Fruit fly (Drosophila melanogaster) whole organism, pupa: ENCODE measurements around the gene CG10428.
A peak's percentile ranks its signal among the peaks of the same experiment; 100 is the strongest.

Experiments
- CG10348 ChIP-seq: fragments of 200-800 bp; sonication (Bioruptor generic); IDR thresholded peaks from 2 replicates; pipeline ENCODE4 v1.3.6; 2022; ENCODE audit warnings: missing biosample characterization, missing genetic modification characterization
- CG12605 ChIP-seq: fragments of 200-800 bp; sonication (Bioruptor generic); IDR thresholded peaks from 2 replicates; pipeline ENCODE4 v1.3.6; 2022; ENCODE audit warnings: missing biosample characterization, missing genetic modification characterization
- CG13204 ChIP-seq: fragments of 200-800 bp; sonication (Bioruptor generic); optimal IDR thresholded peaks from 2 replicates; lab custom pipeline; 2018; ENCODE audit warnings: missing biosample characterization, mild to moderate bottlenecking, missing genetic modification characterization, moderate library complexity
- CG14655 ChIP-seq: fragments of 200-800 bp; sonication (Bioruptor generic); optimal IDR thresholded peaks from 3 replicates; lab custom pipeline; 2017; ENCODE audit warnings: mild to moderate bottlenecking, missing biosample characterization, missing genetic modification reagents, missing genetic modification characterization
- CG15710 ChIP-seq: fragments of 200-800 bp; sonication (Bioruptor generic); optimal IDR thresholded peaks from 2 replicates; lab custom pipeline; 2018; ENCODE audit warnings: missing biosample characterization, mild to moderate bottlenecking, missing genetic modification characterization, moderate library complexity
- CG17806 ChIP-seq: fragments of 200-800 bp; sonication (Bioruptor generic); optimal IDR thresholded peaks from 2 replicates; lab custom pipeline; 2018; ENCODE audit warnings: missing biosample characterization, mild to moderate bottlenecking, missing genetic modification characterization, moderate library complexity
- CG32121 ChIP-seq: fragments of 200-800 bp; sonication (Bioruptor generic); IDR thresholded peaks from 2 replicates; pipeline ENCODE4 v1.3.6; 2022; ENCODE audit warnings: missing biosample characterization, missing genetic modification characterization
- CG34367 ChIP-seq: fragments of 200-800 bp; sonication (Bioruptor generic); optimal IDR thresholded peaks from 2 replicates; lab custom pipeline; 2018; ENCODE audit warnings: missing biosample characterization, mild to moderate bottlenecking, missing genetic modification characterization
- CG4496 ChIP-seq: fragments of 200-800 bp; sonication (Bioruptor generic); IDR thresholded peaks from 3 replicates; pipeline ENCODE4 v1.3.6; 2022; ENCODE audit warnings: missing biosample characterization, missing genetic modification characterization
- CG8159 ChIP-seq: fragments of 200-800 bp; sonication (Bioruptor generic); optimal IDR thresholded peaks from 3 replicates; lab custom pipeline; 2018; ENCODE audit warnings: missing biosample characterization, mild to moderate bottlenecking, missing genetic modification characterization, moderate library complexity
- CG8301 ChIP-seq: fragments of 200-800 bp; sonication (Bioruptor generic); optimal IDR thresholded peaks from 2 replicates; lab custom pipeline; 2018; ENCODE audit warnings: missing biosample characterization, mild to moderate bottlenecking, missing genetic modification characterization
- CG9948 ChIP-seq: fragments of 200-800 bp; sonication (Bioruptor generic); optimal IDR thresholded peaks from 2 replicates; lab custom pipeline; 2018; ENCODE audit warnings: missing biosample characterization, mild to moderate bottlenecking, missing genetic modification characterization, moderate library complexity
- D1 ChIP-seq: fragments of 200-800 bp; sonication (Bioruptor generic); optimal IDR thresholded peaks from 2 replicates; lab custom pipeline; 2018; ENCODE audit warnings: missing biosample characterization, mild to moderate bottlenecking, missing genetic modification characterization, moderate library complexity
- EcR ChIP-seq: fragments of 200-800 bp; sonication (Bioruptor generic); optimal IDR thresholded peaks from 3 replicates; lab custom pipeline; 2019; ENCODE audit warnings: missing biosample characterization, missing genetic modification characterization, mild to moderate bottlenecking, moderate library complexity, missing genetic modification reagents
- Ets98B ChIP-seq: fragments of 200-800 bp; sonication (Bioruptor generic); IDR thresholded peaks from 2 replicates; pipeline ENCODE4 v1.3.6; 2022; ENCODE audit warnings: missing biosample characterization, missing genetic modification characterization
- Pif1A ChIP-seq: fragments of 200-800 bp; sonication (Bioruptor generic); optimal IDR thresholded peaks from 3 replicates; lab custom pipeline; 2016; ENCODE audit warnings: missing biosample characterization, missing genetic modification characterization
- Pif1B ChIP-seq: fragments of 200-800 bp; sonication (Bioruptor generic); optimal IDR thresholded peaks from 3 replicates; lab custom pipeline; 2016; ENCODE audit warnings: missing biosample characterization, missing genetic modification characterization
- Snoo ChIP-seq: fragments of 200-800 bp; sonication (Bioruptor generic); optimal IDR thresholded peaks from 3 replicates; lab custom pipeline; 2017; ENCODE audit warnings: missing biosample characterization, mild to moderate bottlenecking, missing genetic modification characterization, inconsistent platforms
- fd96Ca ChIP-seq: fragments of 200-800 bp; sonication (Bioruptor generic); IDR thresholded peaks from 3 replicates; pipeline ENCODE4 v1.3.6; 2022; ENCODE audit warnings: missing biosample characterization, missing genetic modification characterization
- gl ChIP-seq: fragments of 200-800 bp; sonication (Bioruptor generic); optimal IDR thresholded peaks from 2 replicates; lab custom pipeline; 2018; ENCODE audit warnings: missing biosample characterization, mild to moderate bottlenecking, missing genetic modification characterization
- rn ChIP-seq: fragments of 200-800 bp; sonication (Bioruptor generic); IDR thresholded peaks from 2 replicates; pipeline ENCODE4 v1.3.6; 2022; ENCODE audit warnings: missing biosample characterization, missing genetic modification characterization

CG10428 gene

DNA sequence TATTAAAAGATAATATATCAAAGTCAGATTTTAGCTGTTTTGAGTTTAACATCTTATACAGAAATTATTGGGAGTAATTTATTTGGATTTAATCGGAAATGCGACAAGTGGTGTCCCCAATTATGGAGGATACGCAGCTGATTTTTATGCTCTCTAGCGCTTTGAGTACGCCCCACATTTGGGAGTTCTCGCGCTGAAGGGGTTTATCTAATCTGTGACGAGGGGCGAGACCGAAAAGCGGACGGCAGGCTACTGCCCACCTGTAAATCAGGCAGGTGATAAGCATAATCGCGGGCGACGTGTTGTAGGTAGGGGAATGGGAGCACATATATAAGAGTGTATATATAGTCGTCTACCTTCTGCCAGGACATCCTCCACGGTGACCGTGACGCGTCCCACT, 19.2 kb downstream of the CG10428 start:
- no peak for TF ChIP-seq CG34367
- TF ChIP-seq Ets98B, result no peak
- no peak for TF ChIP-seq CG15710 (tag; lab: Kevin White, UChicago)
- TF ChIP-seq CG9948 (tag; lab: Kevin White, UChicago), result no peak
- no peak for TF ChIP-seq CG4496 (GFP tag; lab: Robert Waterston, UW)
- TF ChIP-seq rn (GFP tag; lab: Robert Waterston, UW), result no peak
- TF ChIP-seq CG14655 (GFP tag; lab: Kevin White, UChicago), result no peak
- TF ChIP-seq Pif1A, result no peak
- no peak for TF ChIP-seq D1 (tag; lab: Kevin White, UChicago)
- no peak for TF ChIP-seq fd96Ca
- TF ChIP-seq Pif1B (GFP tag; lab: Kevin White, UChicago), result no peak
- TF ChIP-seq CG10348, result no peak

DNA sequence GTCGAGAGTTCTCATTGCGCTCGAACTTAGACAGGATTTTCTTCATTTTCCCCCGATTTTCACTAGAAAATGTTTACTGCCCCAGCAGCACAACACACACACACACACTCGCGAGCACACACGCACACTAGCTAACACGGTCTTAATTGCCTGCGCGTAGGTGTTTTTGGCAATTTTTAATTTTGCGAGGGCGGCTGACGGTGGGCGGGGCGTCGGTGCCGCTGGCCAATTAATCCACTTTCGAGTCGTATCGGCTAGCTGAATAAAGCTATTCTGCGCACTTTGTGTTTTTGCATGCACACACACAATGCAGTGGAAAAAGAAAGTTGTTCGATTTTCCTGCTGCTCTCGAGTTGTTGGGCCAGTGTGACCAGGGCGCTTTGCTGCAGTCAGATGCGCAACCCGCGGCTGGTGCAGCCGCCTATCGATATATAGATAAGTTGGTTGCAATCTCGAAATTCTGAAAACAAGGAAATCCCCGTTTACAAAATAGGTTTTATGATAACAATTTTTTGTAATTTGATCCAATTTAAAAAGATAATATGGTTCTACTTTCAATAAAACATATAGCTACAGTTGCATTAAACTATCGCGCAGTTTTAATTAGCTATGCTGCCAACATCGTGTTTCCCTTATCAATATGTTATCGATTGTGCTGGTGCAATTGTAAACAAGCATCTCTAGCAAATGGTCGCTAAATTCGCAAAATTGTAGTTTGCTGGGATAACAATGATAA, 19.9 kb downstream of the CG10428 start, which contains the start of the genes Nak and Tango6:
Nak (minus strand) TSS at position 375 of the 736 bp plus-strand sequence.
Tango6 (plus strand) TSS at position 659 of the 736 bp plus-strand sequence.
- TF ChIP-seq CG8159 (tag; lab: Kevin White, UChicago) (peak; percentile 33), rn (GFP tag; lab: Robert Waterston, UW) (no peak), EcR (GFP tag; lab: Kevin White, UChicago) (peak; percentile 27), CG15710 (tag; lab: Kevin White, UChicago) (peak; percentile 25)

DNA sequence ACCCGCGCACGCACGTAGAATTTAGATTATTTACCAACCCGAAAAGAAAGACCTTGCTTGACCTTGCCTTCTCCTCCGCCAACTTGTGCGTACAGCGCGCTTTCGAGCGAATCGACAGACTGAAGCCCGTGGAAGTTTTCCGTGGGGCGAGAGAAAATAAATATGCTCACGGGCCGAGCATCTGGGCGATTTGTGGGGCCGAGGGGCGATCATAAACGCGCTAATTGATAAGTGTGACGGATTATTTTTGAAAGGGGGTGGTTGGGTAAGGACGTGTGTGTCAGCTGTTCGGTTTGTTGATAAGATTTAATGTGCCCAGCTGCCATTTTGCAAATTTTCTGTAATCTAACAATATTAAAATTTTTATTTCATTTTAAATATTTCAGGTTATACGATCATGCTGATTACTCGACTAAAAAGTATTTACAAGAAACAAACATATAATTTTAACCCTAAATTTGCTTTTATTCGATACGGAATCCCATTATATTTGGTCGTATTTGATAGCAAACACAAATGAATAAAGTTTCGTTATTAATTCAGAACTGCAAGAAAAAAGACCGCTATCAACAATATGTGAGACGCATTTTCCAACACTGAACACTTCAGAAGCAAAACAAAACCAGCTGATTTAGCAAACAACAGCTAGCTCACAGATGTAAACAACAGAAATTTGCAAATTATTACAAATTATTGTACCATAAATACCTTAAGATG, 25.5 kb downstream of the CG10428 start, which contains the start of the genes L2HGDH and CG10431:
L2HGDH (minus strand) TSS at position 386 of the 717 bp plus-strand sequence.
CG10431 (plus strand) TSS at position 648 of the 717 bp plus-strand sequence.
- TF ChIP-seq CG34367 (no peak), Pif1A (no peak), CG4496 (GFP tag; lab: Robert Waterston, UW) (no peak), Ets98B (peak; percentile 13), EcR (GFP tag; lab: Kevin White, UChicago) (peak; percentile 36), Snoo (tag; lab: Kevin White, UChicago) (peak; percentile 59), CG17806 (peak; percentile 50), CG12605 (no peak), CG32121 (GFP tag; lab: Robert Waterston, UW) (no peak), CG8159 (tag; lab: Kevin White, UChicago) (peak; percentile 64), CG9948 (tag; lab: Kevin White, UChicago) (peak; percentile 43), CG10348 (no peak), gl (tag; lab: Kevin White, UChicago) (no peak), CG14655 (GFP tag; lab: Kevin White, UChicago) (no peak), CG15710 (tag; lab: Kevin White, UChicago) (peak; percentile 56), CG13204 (GFP tag; lab: Kevin White, UChicago) (no peak), D1 (tag; lab: Kevin White, UChicago) (no peak), CG8301 (tag; lab: Kevin White, UChicago) (peak; percentile 38), Pif1B (GFP tag; lab: Kevin White, UChicago) (no peak), rn (GFP tag; lab: Robert Waterston, UW) (no peak), fd96Ca (no peak)

DNA sequence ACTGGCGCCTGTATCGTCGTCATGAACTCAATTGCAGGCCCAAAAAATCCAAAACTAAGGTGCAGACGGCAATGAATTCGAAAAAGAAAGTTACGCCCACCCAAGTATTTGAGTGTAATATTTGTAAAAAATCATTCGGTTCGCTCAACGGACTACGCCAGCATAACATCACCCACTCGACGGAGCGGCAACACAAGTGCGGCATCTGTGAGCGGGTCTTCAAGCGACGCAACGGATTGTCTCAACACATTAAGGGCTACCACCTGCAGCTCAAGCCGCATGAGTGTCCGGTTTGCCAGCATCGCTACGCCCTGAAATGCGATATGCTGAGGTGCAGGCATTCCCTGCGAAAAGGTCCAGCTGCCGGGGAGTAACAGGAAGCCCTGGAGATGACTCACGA, 28.1 kb downstream of the CG10428 start:
- TF ChIP-seq CG32121 (GFP tag; lab: Robert Waterston, UW) (no peak), CG10348 (no peak), CG8159 (tag; lab: Kevin White, UChicago) (no peak), CG14655 (GFP tag; lab: Kevin White, UChicago) (no peak), rn (GFP tag; lab: Robert Waterston, UW) (no peak), EcR (GFP tag; lab: Kevin White, UChicago) (no peak), D1 (tag; lab: Kevin White, UChicago) (no peak), CG34367 (no peak), CG17806 (no peak), gl (tag; lab: Kevin White, UChicago) (no peak), CG12605 (no peak), fd96Ca (no peak), CG13204 (GFP tag; lab: Kevin White, UChicago) (no peak), Pif1A (no peak), Snoo (tag; lab: Kevin White, UChicago) (no peak), Pif1B (GFP tag; lab: Kevin White, UChicago) (no peak), CG15710 (tag; lab: Kevin White, UChicago) (no peak), CG4496 (GFP tag; lab: Robert Waterston, UW) (no peak), CG8301 (tag; lab: Kevin White, UChicago) (no peak)

DNA sequence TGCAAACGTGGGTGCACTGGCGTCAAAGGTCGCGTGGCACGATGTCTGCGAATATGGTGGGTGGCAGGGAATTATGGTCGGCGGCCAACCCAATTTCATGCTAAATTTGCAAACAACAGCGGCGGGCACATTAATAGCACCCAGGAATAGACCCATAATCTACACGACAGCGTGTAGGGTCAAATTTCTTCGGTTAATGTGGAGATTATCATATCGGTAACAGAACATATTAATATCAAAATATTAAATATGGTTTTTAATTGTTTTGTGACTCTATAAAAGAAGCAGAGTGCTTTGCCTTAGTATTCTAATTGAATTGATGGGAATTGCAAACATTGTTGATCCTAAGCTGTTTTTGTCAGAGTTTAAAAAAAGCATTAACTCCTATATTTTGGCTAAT, 30.2 kb downstream of the CG10428 start:
- TF ChIP-seq CG17806 (no peak), CG15710 (tag; lab: Kevin White, UChicago) (no peak), CG12605 (no peak), CG10348 (no peak), CG14655 (GFP tag; lab: Kevin White, UChicago) (no peak), D1 (tag; lab: Kevin White, UChicago) (no peak), fd96Ca (no peak)
